Fruit fly (Drosophila melanogaster) whole organism, embryonic: ENCODE results near the gene Cpr23B.

Experiments used
- Awh ChIP-seq: fragments of 200-800 bp; sonication (Bioruptor generic); IDR thresholded peaks from 2 replicates; pipeline ENCODE4, ENCODE4 v1.3.6; 2022; ENCODE audit warnings: missing biosample characterization, missing genetic modification characterization
- Blimp-1 ChIP-seq: fragments of 200-800 bp; sonication (Bioruptor generic); optimal IDR thresholded peaks from 3 replicates; lab custom pipeline; 2018; ENCODE audit warnings: missing biosample characterization, missing genetic modification characterization, mild to moderate bottlenecking, moderate library complexity, missing genetic modification reagents
- CG11560 ChIP-seq: fragments of 200-800 bp; sonication (Bioruptor generic); IDR thresholded peaks from 3 replicates; pipeline ENCODE4 v1.3.6; 2022; ENCODE audit warnings: missing biosample characterization, missing genetic modification characterization
- CG12769 ChIP-seq: fragments of 200-800 bp; sonication (Bioruptor generic); optimal IDR thresholded peaks from 2 replicates; lab custom pipeline; 2019; ENCODE audit warnings: missing biosample characterization, mild to moderate bottlenecking, missing genetic modification characterization, moderate library complexity
- CG12942 ChIP-seq: fragments of 200-800 bp; sonication (Bioruptor generic); optimal IDR thresholded peaks from 3 replicates; lab custom pipeline; 2016; ENCODE audit warnings: missing biosample characterization, missing genetic modification characterization
- CG13296 ChIP-seq: fragments of 200-800 bp; sonication (Bioruptor generic); optimal IDR thresholded peaks from 3 replicates; lab custom pipeline; 2018; ENCODE audit warnings: missing biosample characterization, mild to moderate bottlenecking, missing genetic modification characterization
- CG13424 ChIP-seq: fragments of 200-800 bp; sonication (Bioruptor generic); optimal IDR thresholded peaks from 2 replicates; lab custom pipeline; 2019; ENCODE audit warnings: missing biosample characterization, mild to moderate bottlenecking, missing genetic modification characterization, moderate library complexity
- CG15601 ChIP-seq: fragments of 200-800 bp; sonication (Bioruptor generic); optimal IDR thresholded peaks from 3 replicates; lab custom pipeline; 2019; ENCODE audit warnings: missing biosample characterization, mild to moderate bottlenecking, missing genetic modification characterization, moderate library complexity
- CG17385 ChIP-seq: fragments of 200-800 bp; sonication (Bioruptor generic); optimal IDR thresholded peaks from 3 replicates; lab custom pipeline; 2018; ENCODE audit warnings: missing biosample characterization, mild to moderate bottlenecking, missing genetic modification characterization
- CG17612 ChIP-seq: fragments of 200-800 bp; sonication (Bioruptor generic); IDR thresholded peaks from 2 replicates; pipeline ENCODE4 v1.3.6; 2022; ENCODE audit warnings: missing biosample characterization, missing genetic modification characterization
- CG18619 ChIP-seq: fragments of 200-800 bp; sonication (Bioruptor generic); optimal IDR thresholded peaks from 3 replicates; lab custom pipeline; 2017; ENCODE audit warnings: missing biosample characterization, mild to moderate bottlenecking, missing genetic modification characterization
- CG2116 ChIP-seq: fragments of 200-800 bp; sonication (Bioruptor generic); optimal IDR thresholded peaks from 3 replicates; lab custom pipeline; 2018; ENCODE audit warnings: missing biosample characterization, mild to moderate bottlenecking, missing genetic modification characterization
- CG2712 ChIP-seq: fragments of 200-800 bp; optimal IDR thresholded peaks from 3 replicates; lab custom pipeline; 2019; ENCODE audit warnings: missing biosample characterization, mild to moderate bottlenecking, missing genetic modification characterization, moderate library complexity
- CG31224 ChIP-seq: fragments of 200-800 bp; sonication (Bioruptor generic); IDR thresholded peaks from 2 replicates; pipeline ENCODE4 v1.3.6; 2022; ENCODE audit warnings: missing biosample characterization, missing genetic modification characterization
- CG31365 ChIP-seq: fragments of 200-800 bp; sonication (Bioruptor generic); optimal IDR thresholded peaks from 2 replicates; lab custom pipeline; 2018; ENCODE audit warnings: missing biosample characterization, mild to moderate bottlenecking, missing genetic modification characterization
- CG31441 ChIP-seq: fragments of 200-800 bp; sonication (Bioruptor generic); IDR thresholded peaks from 2 replicates; pipeline ENCODE4 v1.3.6; 2022; ENCODE audit warnings: missing biosample characterization, missing genetic modification characterization
- CG4424 ChIP-seq: fragments of 200-800 bp; sonication (Bioruptor generic); optimal IDR thresholded peaks from 3 replicates; lab custom pipeline; 2016; ENCODE audit warnings: missing biosample characterization, missing genetic modification characterization
- CG4820 ChIP-seq: fragments of 200-800 bp; sonication (Bioruptor generic); optimal IDR thresholded peaks from 3 replicates; lab custom pipeline; 2016; ENCODE audit warnings: missing biosample characterization, missing genetic modification characterization
- CG4854 ChIP-seq: fragments of 200-800 bp; sonication (Bioruptor generic); optimal IDR thresholded peaks from 2 replicates; lab custom pipeline; 2016; ENCODE audit warnings: missing biosample characterization, missing genetic modification characterization, inconsistent platforms
- CG7372 ChIP-seq: fragments of 200-800 bp; sonication (Bioruptor generic); IDR thresholded peaks from 2 replicates; pipeline ENCODE4 v1.3.6; 2022; ENCODE audit warnings: missing biosample characterization, missing genetic modification characterization
- CG7928 ChIP-seq: fragments of 200-800 bp; sonication (Bioruptor generic); optimal IDR thresholded peaks from 2 replicates; lab custom pipeline; 2017; ENCODE audit warnings: missing biosample characterization, mild to moderate bottlenecking, missing genetic modification characterization
- Dll ChIP-seq: fragments of 200-800 bp; sonication (Bioruptor generic); IDR thresholded peaks from 4 replicates; pipeline ENCODE4 v1.3.6; 2022; ENCODE audit warnings: missing biosample characterization, missing genetic modification characterization; ENCODE audit not compliant: partially characterized antibody
- H15 ChIP-seq: fragments of 200-800 bp; sonication (Bioruptor generic); IDR thresholded peaks from 3 replicates; pipeline ENCODE4 v1.3.6; 2022; ENCODE audit warnings: missing biosample characterization, missing genetic modification characterization
- Mad ChIP-seq: fragments of 200-800 bp; sonication (Bioruptor generic); optimal IDR thresholded peaks from 2 replicates; lab custom pipeline; 2016; ENCODE audit warnings: missing biosample characterization, missing genetic modification characterization
- Med ChIP-seq: fragments of 200-800 bp; sonication (Bioruptor generic); peaks from one replicate; lab custom pipeline; 2016; ENCODE audit warnings: missing biosample characterization, missing genetic modification characterization, mild to moderate bottlenecking, inconsistent platforms, moderate library complexity
- NC2α ChIP-seq: fragments of 200-800 bp; sonication (Bioruptor generic); optimal IDR thresholded peaks from 2 replicates; lab custom pipeline; 2016; ENCODE audit warnings: missing biosample characterization, missing genetic modification characterization
- NFAT ChIP-seq: fragments of 200-800 bp; sonication (Bioruptor generic); IDR thresholded peaks from 2 replicates; pipeline ENCODE4 v1.3.6; 2022; ENCODE audit warnings: missing biosample characterization, missing genetic modification characterization
- Spps ChIP-seq: fragments of 200-800 bp; sonication (Bioruptor generic); optimal IDR thresholded peaks from 2 replicates; lab custom pipeline; 2018; ENCODE audit warnings: missing biosample characterization, mild to moderate bottlenecking, missing genetic modification characterization
- Sry-β ChIP-seq: fragments of 200-800 bp; sonication (Bioruptor generic); optimal IDR thresholded peaks from 2 replicates; lab custom pipeline; 2018; ENCODE audit warnings: missing biosample characterization, mild to moderate bottlenecking, missing genetic modification characterization, moderate library complexity
- Sry-δ ChIP-seq: fragments of 200-800 bp; sonication (Bioruptor generic); optimal IDR thresholded peaks from 2 replicates; lab custom pipeline; 2016; ENCODE audit warnings: missing biosample characterization, missing genetic modification characterization
- Trl ChIP-seq, 3 experiments: fragments of >200 bp in 2 of 3; fragments of 200-800 bp in 1 of 3; sonication (Bioruptor generic) in 1 of 3; optimal IDR thresholded peaks; 2 replicates in 1 of 3; 3 replicates in 2 of 3; lab custom pipeline; 2016 to 2017; ENCODE audit warnings: missing biosample characterization in 1 of 3, missing genetic modification characterization in 1 of 3
- ash1 ChIP-seq: fragments of 200-800 bp; sonication (Bioruptor generic); optimal IDR thresholded peaks from 2 replicates; lab custom pipeline; 2018; ENCODE audit warnings: missing biosample characterization, mild to moderate bottlenecking, missing genetic modification characterization
- croc ChIP-seq: fragments of 200-800 bp; sonication (Bioruptor generic); conservative IDR thresholded peaks from 3 replicates; pipeline ENCODE4 v1.3.6; 2022; ENCODE audit warnings: missing biosample characterization, missing genetic modification characterization
- da ChIP-seq: fragments of 200-800 bp; sonication (Bioruptor generic); optimal IDR thresholded peaks from 2 replicates; lab custom pipeline; 2016; ENCODE audit warnings: missing biosample characterization, missing genetic modification characterization
- dmrt99B ChIP-seq: fragments of 200-800 bp; sonication (Bioruptor generic); optimal IDR thresholded peaks from 2 replicates; lab custom pipeline; 2018; ENCODE audit warnings: missing biosample characterization, mild to moderate bottlenecking, missing genetic modification characterization, moderate library complexity
- exex ChIP-seq: fragments of 200-800 bp; sonication (Bioruptor generic); optimal IDR thresholded peaks from 4 replicates; lab custom pipeline; 2018; ENCODE audit warnings: missing biosample characterization, mild to moderate bottlenecking, missing genetic modification characterization, moderate library complexity
- fd102C ChIP-seq: fragments of 200-800 bp; sonication (Bioruptor generic); optimal IDR thresholded peaks from 2 replicates; lab custom pipeline; 2018; ENCODE audit warnings: missing biosample characterization, mild to moderate bottlenecking, missing genetic modification characterization, moderate library complexity
- insv ChIP-seq, 2 experiments: fragments of 200-800 bp; sonication (Bioruptor generic); optimal IDR thresholded peaks; 3 replicates each; lab custom pipeline; 2016 to 2018; ENCODE audit warnings: missing biosample characterization in 2 of 2, missing genetic modification characterization in 2 of 2
- luna ChIP-seq: fragments of 200-800 bp; sonication (Bioruptor generic); optimal IDR thresholded peaks from 2 replicates; lab custom pipeline; 2016; ENCODE audit warnings: missing biosample characterization, missing genetic modification characterization
- nom ChIP-seq: fragments of 200-800 bp; sonication (Bioruptor generic); optimal IDR thresholded peaks from 2 replicates; lab custom pipeline; 2017; ENCODE audit warnings: missing biosample characterization, missing genetic modification characterization, mild to moderate bottlenecking, moderate library complexity, missing genetic modification reagents
- onecut ChIP-seq: fragments of 200-800 bp; sonication (Bioruptor generic); IDR thresholded peaks from 2 replicates; pipeline ENCODE4 v1.3.6; 2022; ENCODE audit warnings: missing biosample characterization, missing genetic modification characterization
- pfk ChIP-seq: fragments of 200-800 bp; sonication (Bioruptor generic); optimal IDR thresholded peaks from 2 replicates; lab custom pipeline; 2018; ENCODE audit warnings: missing biosample characterization, mild to moderate bottlenecking, missing genetic modification characterization, moderate library complexity
- phol ChIP-seq: fragments of 200-800 bp; sonication (Bioruptor generic); optimal IDR thresholded peaks from 3 replicates; lab custom pipeline; 2018; ENCODE audit warnings: missing biosample characterization, mild to moderate bottlenecking, missing genetic modification characterization, moderate library complexity
- pnt ChIP-seq: fragments of 200-800 bp; sonication (Bioruptor generic); optimal IDR thresholded peaks from 3 replicates; lab custom pipeline; 2016; ENCODE audit warnings: missing biosample characterization, missing genetic modification characterization
- tgo ChIP-seq: fragments of 200-800 bp; sonication (Bioruptor generic); IDR thresholded peaks from 3 replicates; pipeline ENCODE4 v1.3.6; 2022; ENCODE audit warnings: missing biosample characterization, missing genetic modification characterization
- tio ChIP-seq: fragments of 200-800 bp; sonication (Bioruptor generic); optimal IDR thresholded peaks from 2 replicates; lab custom pipeline; 2017; ENCODE audit warnings: missing biosample characterization, missing genetic modification characterization, inconsistent platforms
- ttk ChIP-seq: fragments of 200-800 bp; sonication (Bioruptor generic); IDR thresholded peaks from 2 replicates; pipeline ENCODE4 v2.1.2; 2022; ENCODE audit warnings: missing biosample characterization, missing genetic modification characterization
- unc-4 ChIP-seq: fragments of 200-800 bp; sonication (Bioruptor generic); IDR thresholded peaks from 2 replicates; pipeline ENCODE4 v1.3.6; 2022; ENCODE audit warnings: missing biosample characterization, missing genetic modification characterization; ENCODE audit not compliant: partially characterized antibody

Gene Cpr23B

dm6 chr2L:2857862-2858734 lies 19.9 kb downstream of the Cpr23B start (continued):
- peak; percentile 16 for TF ChIP-seq CG2712 (tag; lab: Kevin White, UChicago)
- TF ChIP-seq CG31224, result no peak
- no peak for TF ChIP-seq NC2α (GFP tag; lab: Kevin White, UChicago)
- no peak for TF ChIP-seq CG31365 (tag; lab: Kevin White, UChicago)
- TF ChIP-seq CG7372 (GFP tag; lab: Robert Waterston, UW), result no peak
- no peak for TF ChIP-seq Dll (GFP tag; lab: Robert Waterston, UW)
- peak; percentile 2 for TF ChIP-seq CG13424 (tag; lab: Kevin White, UChicago)
- no peak for TF ChIP-seq fd102C
- TF ChIP-seq Blimp-1 (GFP tag; lab: Kevin White, UChicago), result peak; percentile 62
- no peak for TF ChIP-seq Mad
- no peak for TF ChIP-seq NFAT (GFP tag; lab: Robert Waterston, UW)
- no peak for TF ChIP-seq unc-4
- peak; percentile 24 for TF ChIP-seq phol
- peak; percentile 26 to 43 for TF ChIP-seq Trl (optimal IDR thresholded peaks at IDR 0.05; lab: Kevin White, UChicago)
- peak; percentile 2 for TF ChIP-seq Trl (GFP tag; optimal IDR thresholded peaks at IDR 0.05; lab: Kevin White, UChicago)
- TF ChIP-seq Med, result peak; percentile 66
- TF ChIP-seq CG2116 (GFP tag; lab: Kevin White, UChicago), result no peak
- no peak for TF ChIP-seq CG15601 (tag; lab: Kevin White, UChicago)
- TF ChIP-seq CG12942 (GFP tag; lab: Kevin White, UChicago), result no peak
- no peak for TF ChIP-seq da (GFP tag; lab: Kevin White, UChicago)
- TF ChIP-seq tgo (GFP tag; lab: Robert Waterston, UW), result 0 out of 3 replicates have a peak, but pooled peaks have one; percentile 24
- no peak for TF ChIP-seq luna (GFP tag; lab: Kevin White, UChicago)
- no peak for TF ChIP-seq pfk (GFP tag; lab: Kevin White, UChicago)
- peak; percentile 17 for TF ChIP-seq CG4424
- no peak for TF ChIP-seq Spps (tag; lab: Kevin White, UChicago)
- peak; percentile 86 for TF ChIP-seq CG17385
- peak; percentile 45 for TF ChIP-seq dmrt99B
- TF ChIP-seq CG31441 (GFP tag; lab: Robert Waterston, UW), result no peak
- TF ChIP-seq CG17612 (GFP tag; lab: Robert Waterston, UW), result no peak
- TF ChIP-seq CG4820 (GFP tag; lab: Kevin White, UChicago), result no peak
- TF ChIP-seq Sry-δ (GFP tag; lab: Kevin White, UChicago), result no peak
- no peak for TF ChIP-seq CG11560 (tag; lab: Robert Waterston, UW)
- no peak for TF ChIP-seq Sry-β (GFP tag; lab: Kevin White, UChicago)
- no peak for TF ChIP-seq pnt (GFP tag; lab: Kevin White, UChicago)
- TF ChIP-seq nom (GFP tag; lab: Kevin White, UChicago), result no peak
- peak; percentile 20 for TF ChIP-seq CG13296
- peak; percentile 18 for TF ChIP-seq CG12769
- TF ChIP-seq ttk (GFP tag; lab: Robert Waterston, UW), result no peak
- no peak for TF ChIP-seq Awh (GFP tag; lab: Robert Waterston, UW)
- TF ChIP-seq CG18619 (GFP tag; lab: Kevin White, UChicago), result no peak
- TF ChIP-seq croc, result no peak
- no peak for TF ChIP-seq tio (GFP tag; lab: Kevin White, UChicago)
- TF ChIP-seq H15 (GFP tag; lab: Robert Waterston, UW), result no peak
- no peak for TF ChIP-seq insv (GFP tag; optimal IDR thresholded peaks at IDR 0.05; lab: Kevin White, UChicago)
- no peak for TF ChIP-seq CG7928
- TF ChIP-seq ash1 (GFP tag; lab: Kevin White, UChicago), result peak; percentile 20
- TF ChIP-seq CG4854 (GFP tag; lab: Kevin White, UChicago), result no peak
- peak; percentile 70 for TF ChIP-seq exex (tag; lab: Kevin White, UChicago)
- peak; percentile 2; the same call in 1 of the 2 replicates for TF ChIP-seq onecut (GFP tag; lab: Robert Waterston, UW)
